Fruit fly (Drosophila melanogaster): Measurements from ENCODE around the gene Mdh1.

DNA sequence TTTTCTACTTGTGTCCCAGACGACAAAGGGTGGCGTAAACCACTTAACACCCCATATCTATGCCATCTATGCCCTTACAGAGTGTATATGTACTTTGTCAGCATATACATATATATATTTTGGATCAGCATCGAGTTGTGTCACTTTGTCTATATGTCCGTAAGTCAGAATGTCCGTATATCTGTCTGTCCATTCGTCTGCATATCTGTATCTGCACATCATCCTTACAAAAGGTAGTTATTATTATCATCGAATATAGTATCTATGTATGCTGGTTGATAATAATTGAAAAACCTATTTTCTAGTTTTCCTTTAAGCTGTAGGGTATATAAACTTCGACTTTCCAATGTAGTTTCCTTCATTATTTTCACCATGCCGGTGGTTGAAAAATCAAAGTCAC lies 45.0 kb downstream of the Mdh1 start:
- TF ChIP-seq CG8301 (tag; optimal IDR thresholded peaks at IDR 0.05) (no peak), CG4496 (GFP tag; IDR thresholded peaks at IDR 0.05) (no peak), Pif1A (GFP tag; optimal IDR thresholded peaks at IDR 0.05) (no peak)
